Fruit fly (Drosophila melanogaster) whole organism, wandering third instar larva: ENCODE results near the gene HIP-R.
A peak's percentile ranks its signal among the peaks of the same experiment; 100 is the strongest.

Experiments
- Abd-B ChIP-seq: fragments of >200 bp; optimal IDR thresholded peaks from 2 replicates; lab custom pipeline; 2017; ENCODE audit warnings: missing biosample characterization, missing genetic modification characterization
- Dfd ChIP-seq: fragments of >200 bp; optimal IDR thresholded peaks from 2 replicates; lab custom pipeline; 2017; ENCODE audit warnings: missing biosample characterization, missing genetic modification characterization
- Dif ChIP-seq: fragments of 200-275, 200-300 bp; sonication (Bioruptor generic); optimal IDR thresholded peaks from 2 replicates; lab custom pipeline; 2018; ENCODE audit warnings: missing biosample characterization, missing genetic modification characterization; ENCODE audit not compliant: partially characterized antibody
- Hnf4 ChIP-seq: fragments of 200-800 bp; sonication (Bioruptor generic); optimal IDR thresholded peaks from 2 replicates; lab custom pipeline; 2016; ENCODE audit warnings: missing biosample characterization, mild to moderate bottlenecking, missing genetic modification characterization
- N ChIP-seq: fragments of >200 bp; optimal IDR thresholded peaks from 2 replicates; lab custom pipeline; 2018; ENCODE audit warnings: missing biosample characterization, missing external identifiers, missing genetic modification characterization
- br ChIP-seq: fragments of 200-800 bp; sonication (Bioruptor generic); optimal IDR thresholded peaks from 2 replicates; lab custom pipeline; 2016; ENCODE audit warnings: missing biosample characterization, missing genetic modification characterization
- brk ChIP-seq: fragments of 200-800 bp; sonication (Bioruptor generic); optimal IDR thresholded peaks from 2 replicates; lab custom pipeline; 2016; ENCODE audit warnings: missing biosample characterization, mild to moderate bottlenecking, missing genetic modification characterization
- dl ChIP-seq, 2 experiments: fragments of 175-275, 200-275 bp in 1 of 2; fragments of 200-275 bp in 1 of 2; sonication (Bioruptor generic); optimal IDR thresholded peaks; lab custom pipeline; 2018; ENCODE audit warnings: mild to moderate bottlenecking in 2 of 2, missing biosample characterization in 2 of 2, missing genetic modification characterization in 2 of 2, moderate library complexity in 2 of 2; ENCODE audit not compliant: partially characterized antibody in 2 of 2, insufficient read depth in 1 of 2
- dmrt93B ChIP-seq: fragments of 200-800 bp; sonication (Bioruptor generic); optimal IDR thresholded peaks from 2 replicates; lab custom pipeline; 2018; ENCODE audit warnings: missing biosample characterization, mild to moderate bottlenecking, missing genetic modification characterization
- dsf ChIP-seq: sonication (Bioruptor generic); optimal IDR thresholded peaks from 2 replicates; lab custom pipeline; 2016; ENCODE audit warnings: missing biosample characterization, missing genetic modification characterization, borderline replicate concordance
- jim ChIP-seq: fragments of 175-275, 200-325 bp; sonication (Bioruptor generic); optimal IDR thresholded peaks from 2 replicates; lab custom pipeline; 2016; ENCODE audit warnings: missing biosample characterization, mild to moderate bottlenecking, missing genetic modification characterization
- psq ChIP-seq: fragments of 200-800 bp; sonication (Bioruptor generic); optimal IDR thresholded peaks from 3 replicates; lab custom pipeline; 2017; ENCODE audit warnings: missing biosample characterization, mild to moderate bottlenecking, missing genetic modification characterization, moderate library complexity
- usp ChIP-seq: fragments of >200 bp; optimal IDR thresholded peaks from 2 replicates; lab custom pipeline; 2017; ENCODE audit warnings: missing biosample characterization, missing genetic modification characterization

dm6 chrX:3743891-3744491, 45.8 kb upstream of the HIP-R start:
- TF ChIP-seq dmrt93B (GFP tag; lab: Kevin White, UChicago), result peak; percentile 85
- TF ChIP-seq jim, result peak; percentile 18
- no peak for TF ChIP-seq Hnf4 (GFP tag; lab: Kevin White, UChicago)
- no peak for TF ChIP-seq Dfd (GFP tag; lab: Kevin White, UChicago)
- peak; percentile 19 for TF ChIP-seq dsf (GFP tag; lab: Kevin White, UChicago)
- TF ChIP-seq Abd-B (GFP tag; lab: Kevin White, UChicago), result no peak
- peak; percentile 12 for TF ChIP-seq brk (GFP tag; lab: Kevin White, UChicago)
- TF ChIP-seq Dif (GFP tag; lab: Kevin White, UChicago), result peak; percentile 56
- no peak for TF ChIP-seq br
- TF ChIP-seq usp, result no peak
- no peak for TF ChIP-seq N (GFP tag; lab: Kevin White, UChicago)
- no peak for TF ChIP-seq dl (GFP tag; optimal IDR thresholded peaks at IDR 0.05; lab: Kevin White, UChicago; ENCODE audit: insufficient read depth in 1 of 2, partially characterized antibody in 2 of 2)
- peak; percentile 97 for TF ChIP-seq psq
